Fruit fly (Drosophila melanogaster) S2 (cell line): ENCODE results near the gene CG2202.

Source experiments
- CG8478 ChIP-seq: fragments of >200 bp; optimal IDR thresholded peaks from 2 replicates; lab custom pipeline; 2018
- CTCF ChIP-seq, 2 experiments: fragments of >200 bp; optimal IDR thresholded peaks; 2 replicates each; lab custom pipeline; 2018

Gene CG2202

dm6 chrX:10857376-10857775 lies 8.8 kb downstream of the CG2202 start, which contains the start of the genes sofe and CG2186:
sofe (minus strand) TSS chrX:10857413.
CG2186 (plus strand) TSS chrX:10857655.
- TF ChIP-seq CG8478 (lab: Kevin White, UChicago) (no peak), CTCF (optimal IDR thresholded peaks at IDR 0.05; lab: Kevin White, UChicago) (peak in 1 of 2 experiments; percentile 23)

DNA sequence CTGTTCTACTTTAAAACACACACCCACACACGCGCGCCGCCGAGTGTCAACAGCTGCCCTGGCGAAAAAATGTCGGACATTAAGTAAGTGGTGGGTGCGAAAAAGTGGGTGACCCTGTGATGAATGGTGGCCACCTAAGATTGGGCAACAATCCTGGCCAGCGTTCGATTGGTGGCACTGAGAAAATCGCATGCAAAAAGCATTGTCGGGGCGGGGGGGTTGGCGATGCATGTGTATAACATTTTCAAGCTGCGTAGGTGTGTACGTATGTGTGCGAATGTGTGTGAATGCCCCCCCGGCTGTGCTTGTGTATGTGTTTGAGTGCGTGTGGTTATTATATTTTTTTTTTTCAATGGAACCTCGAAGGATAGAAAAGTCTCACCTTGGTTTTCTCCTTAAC lies 9.3 kb downstream of the CG2202 start:
- TF ChIP-seq CG8478 (lab: Kevin White, UChicago), result no peak
- TF ChIP-seq CTCF (optimal IDR thresholded peaks at IDR 0.05; lab: Kevin White, UChicago), result no peak

dm6 chrX:10865580-10866331 lies 17.2 kb downstream of the CG2202 start:
- peak in 1 of 2 experiments; percentile 14 for TF ChIP-seq CTCF (optimal IDR thresholded peaks at IDR 0.05; lab: Kevin White, UChicago)
- no peak for TF ChIP-seq CG8478 (lab: Kevin White, UChicago)

- TF ChIP-seq CTCF (optimal IDR thresholded peaks at IDR 0.05; lab: Kevin White, UChicago), result no peak
- TF ChIP-seq CG8478 (lab: Kevin White, UChicago), result no peak
Measured at dm6 chrX:10867692-10868091, 19.1 kb downstream of the CG2202 start.

- TF ChIP-seq CG8478 (lab: Kevin White, UChicago), result no peak
- TF ChIP-seq CTCF (optimal IDR thresholded peaks at IDR 0.05; lab: Kevin White, UChicago), result no peak
Measured at dm6 chrX:10869045-10869444, 20.5 kb downstream of the CG2202 start, which contains the start of gene CG2157. CG2157 (plus strand) TSS chrX:10869284.

- TF ChIP-seq CG8478 (lab: Kevin White, UChicago) (no peak), CTCF (optimal IDR thresholded peaks at IDR 0.05; lab: Kevin White, UChicago) (no peak)
Measured at dm6 chrX:10876451-10876850, 27.9 kb downstream of the CG2202 start.

dm6 chrX:10877087-10877935 lies 28.8 kb downstream of the CG2202 start, which contains the start of gene CG1637:
CG1637 (minus strand) TSS chrX:10877893.
- no peak for TF ChIP-seq CG8478 (lab: Kevin White, UChicago)
- no peak for TF ChIP-seq CTCF (optimal IDR thresholded peaks at IDR 0.05; lab: Kevin White, UChicago)

DNA sequence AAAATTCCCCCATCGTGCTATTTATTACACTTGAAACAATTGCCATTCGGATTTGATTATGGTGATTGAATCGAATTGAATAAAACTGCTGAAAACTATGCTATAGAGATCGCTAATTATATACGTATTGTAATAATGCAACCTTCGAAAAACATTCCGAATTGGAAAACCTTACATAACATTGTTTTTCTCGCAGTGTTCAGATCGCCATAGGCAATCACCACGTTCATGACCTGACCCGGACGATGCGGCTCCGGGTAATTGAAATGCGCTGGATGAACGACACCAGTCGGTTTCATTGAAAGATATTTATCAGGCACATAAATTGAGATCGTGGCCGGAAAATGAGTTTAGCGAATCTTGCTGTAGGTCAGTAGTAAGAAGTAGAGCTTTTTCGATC lies 34.2 kb downstream of the CG2202 start:
- TF ChIP-seq CTCF (optimal IDR thresholded peaks at IDR 0.05; lab: Kevin White, UChicago) (no peak), CG8478 (lab: Kevin White, UChicago) (no peak)

DNA sequence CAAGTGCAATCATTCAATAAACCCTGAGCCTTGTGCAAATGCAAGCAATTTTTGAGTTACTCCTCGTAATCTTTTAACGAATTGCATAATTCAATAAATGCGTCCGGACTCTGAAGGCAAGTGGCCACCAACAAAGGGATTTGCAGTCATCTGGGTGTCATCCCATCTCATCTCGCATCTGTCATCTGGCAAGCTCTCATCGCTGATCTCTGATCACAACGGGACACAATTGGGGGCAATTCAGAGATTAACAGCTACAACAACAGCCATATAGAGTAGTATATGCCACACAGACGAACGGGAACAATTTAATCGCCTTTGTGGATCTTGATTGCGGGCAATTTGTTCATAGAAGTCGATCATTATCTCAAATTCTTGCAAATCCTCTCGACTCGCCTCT lies 35.2 kb downstream of the CG2202 start:
- TF ChIP-seq CG8478 (lab: Kevin White, UChicago) (no peak), CTCF (optimal IDR thresholded peaks at IDR 0.05; lab: Kevin White, UChicago) (no peak)

DNA sequence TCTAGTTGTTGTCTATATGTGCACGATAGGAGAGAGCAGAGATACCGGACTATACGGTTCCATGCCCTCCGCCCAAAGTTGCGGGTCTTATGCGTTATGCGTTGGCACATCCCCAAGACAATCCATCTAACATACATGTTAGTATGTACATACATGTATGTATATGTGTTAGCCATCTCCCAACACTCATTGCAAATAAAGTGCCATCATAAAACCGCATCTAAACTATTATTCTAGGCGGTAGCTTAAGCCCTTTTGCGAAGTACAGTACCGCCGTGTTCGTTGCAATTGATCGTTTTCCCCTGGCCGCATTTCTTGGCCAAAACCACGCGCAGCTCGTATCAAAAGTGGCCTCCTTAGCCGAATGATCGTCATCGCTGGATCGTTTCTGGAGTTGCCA lies 37.9 kb downstream of the CG2202 start:
- no peak for TF ChIP-seq CTCF (optimal IDR thresholded peaks at IDR 0.05; lab: Kevin White, UChicago)

- no peak for TF ChIP-seq CG8478 (lab: Kevin White, UChicago)
- TF ChIP-seq CTCF (optimal IDR thresholded peaks at IDR 0.05; lab: Kevin White, UChicago), result no peak
Measured at dm6 chrX:10887643-10888042, 39.1 kb downstream of the CG2202 start.

- TF ChIP-seq CTCF (optimal IDR thresholded peaks at IDR 0.05; lab: Kevin White, UChicago), result no peak
- TF ChIP-seq CG8478 (lab: Kevin White, UChicago), result no peak
Measured at dm6 chrX:10889955-10890617, 41.5 kb downstream of the CG2202 start.

DNA sequence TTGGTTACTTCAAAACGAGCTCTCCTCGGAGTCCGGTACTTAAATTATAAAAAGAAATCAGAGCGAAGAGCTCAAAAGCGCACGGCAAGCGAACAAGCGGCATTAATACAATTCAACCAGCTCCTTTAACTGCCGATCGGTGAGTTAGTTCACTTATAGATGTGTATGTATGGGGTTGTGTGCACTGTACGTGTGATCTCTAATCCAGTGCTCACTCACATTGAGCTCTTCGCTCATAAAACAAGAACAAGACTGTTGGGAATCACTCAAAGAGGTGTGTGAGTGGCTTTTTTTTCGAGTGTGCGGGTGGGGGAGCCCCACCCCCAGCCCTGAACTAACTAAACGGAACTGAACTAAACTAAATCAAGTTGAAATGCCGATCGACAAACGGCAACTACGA lies 42.6 kb downstream of the CG2202 start, which contains the start of gene Ork1:
TSS of gene Ork1 (minus strand) at position 101 of the 400 bp plus-strand sequence.
- TF ChIP-seq CG8478 (lab: Kevin White, UChicago), result no peak
- no peak for TF ChIP-seq CTCF (optimal IDR thresholded peaks at IDR 0.05; lab: Kevin White, UChicago)

DNA sequence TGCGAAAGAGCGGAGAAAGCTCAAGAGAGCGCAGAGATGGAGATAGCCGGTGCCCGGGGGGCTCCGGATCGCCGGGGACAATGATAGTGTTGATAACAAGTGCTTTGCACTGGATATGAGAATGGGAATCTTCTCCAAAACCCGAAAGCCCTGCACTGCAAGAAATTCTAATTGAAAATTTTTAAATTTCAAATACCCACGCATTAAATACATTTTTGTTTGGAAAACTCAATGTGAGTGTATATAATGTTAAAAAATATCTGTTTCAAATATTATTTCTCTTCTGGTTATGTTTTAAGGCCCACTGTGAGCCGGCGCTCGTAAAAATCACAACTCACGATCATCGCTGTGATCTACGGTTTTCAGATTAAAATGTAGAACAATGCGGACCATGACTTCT lies 44.7 kb downstream of the CG2202 start:
- TF ChIP-seq CTCF (optimal IDR thresholded peaks at IDR 0.05; lab: Kevin White, UChicago), result no peak
- no peak for TF ChIP-seq CG8478 (lab: Kevin White, UChicago)
